Worm (Caenorhabditis elegans) whole organism, midembryonic: ENCODE results near the gene AC3.5.

Experiments
- flt-1 ChIP-seq: fragments of 200-800 bp; sonication (Bioruptor generic); IDR thresholded peaks from 2 replicates; pipeline ENCODE4 v1.3.6; 2022; ENCODE audit warnings: missing genetic modification characterization, missing compliant biosample characterization
- med-1 ChIP-seq: sonication (generic microtip); optimal IDR thresholded peaks from 2 replicates; lab custom pipeline; 2017; ENCODE audit warnings: missing genetic modification characterization, mild to moderate bottlenecking, missing compliant biosample characterization, antibody characterized with exemption, missing genetic modification reagents; ENCODE audit not compliant: insufficient read depth

- no peak for TF ChIP-seq med-1 (GFP tag; lab: Kevin White, UChicago)
- no peak for TF ChIP-seq flt-1 (GFP tag; lab: Robert Waterston, UW)
Measured at ce11 chrV:10404701-10405100, 16.4 kb downstream of the AC3.5 start.
